Worm (Caenorhabditis elegans) whole organism, late embryonic: ENCODE measurements around the gene T23E7.2.

Experiments
- ceh-9 ChIP-seq: sonication (generic microtip); optimal IDR thresholded peaks from 2 replicates; lab custom pipeline; 2016; ENCODE audit warnings: mild to moderate bottlenecking, missing genetic modification characterization, inconsistent platforms, missing compliant biosample characterization
- dmd-4 ChIP-seq: sonication (generic microtip); optimal IDR thresholded peaks from 2 replicates; lab custom pipeline; 2016; ENCODE audit warnings: borderline replicate concordance, missing genetic modification characterization, missing compliant biosample characterization
- elt-2 ChIP-seq: sonication (generic microtip); optimal IDR thresholded peaks from 2 replicates; lab custom pipeline; 2016; ENCODE audit warnings: missing genetic modification reagents, missing genetic modification characterization, missing compliant biosample characterization
- gmeb-2 ChIP-seq: sonication (generic microtip); optimal IDR thresholded peaks from 2 replicates; lab custom pipeline; 2016; ENCODE audit warnings: missing genetic modification characterization, inconsistent platforms, missing compliant biosample characterization
- hlh-6 ChIP-seq: sonication (generic microtip); optimal IDR thresholded peaks from 2 replicates; lab custom pipeline; 2016; ENCODE audit warnings: missing genotype, missing genetic modification characterization, missing compliant biosample characterization
- hlh-8 ChIP-seq: sonication (generic microtip); optimal IDR thresholded peaks from 2 replicates; lab custom pipeline; 2016; ENCODE audit warnings: missing genotype, missing genetic modification characterization, missing compliant biosample characterization
- mec-3 ChIP-seq: sonication (generic microtip); optimal IDR thresholded peaks from 2 replicates; lab custom pipeline; 2016; ENCODE audit warnings: borderline replicate concordance, missing genetic modification characterization, missing compliant biosample characterization
- pha-4 ChIP-seq: fragments of 150-350 bp; optimal IDR thresholded peaks from 2 replicates; lab custom pipeline; 2018; ENCODE audit warnings: missing biosample characterization, missing genetic modification reagents, missing genetic modification characterization

DNA sequence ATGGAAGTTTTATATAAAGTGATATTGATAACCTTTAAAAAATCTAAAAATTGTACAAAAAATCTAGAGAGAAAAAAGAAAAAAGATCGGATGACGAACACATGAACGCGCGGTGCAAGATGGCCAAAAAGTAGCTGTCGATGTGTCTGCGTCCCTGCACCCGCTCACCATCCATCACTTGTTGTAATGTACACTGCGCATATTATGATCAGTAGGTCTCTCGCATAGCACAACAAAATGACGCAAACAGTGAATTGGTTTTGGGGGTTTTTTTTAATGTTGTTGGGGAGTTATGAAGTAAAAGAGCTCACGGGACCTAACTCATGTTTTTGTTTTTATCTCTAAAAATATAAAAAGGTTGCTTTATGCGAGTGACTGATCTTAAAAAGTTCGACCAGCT lies 39.1 kb upstream of the T23E7.2 start:
- no peak for TF ChIP-seq gmeb-2
- TF ChIP-seq dmd-4 (tag; lab: Kevin White, UChicago): no peak
- no peak for TF ChIP-seq mec-3 (tag; lab: Kevin White, UChicago)
- no peak for TF ChIP-seq ceh-9 (tag; lab: Kevin White, UChicago)
- no peak for TF ChIP-seq hlh-6 (tag; lab: Kevin White, UChicago)
- no peak for TF ChIP-seq elt-2 (tag; lab: Kevin White, UChicago)
- TF ChIP-seq pha-4: no peak
- no peak for TF ChIP-seq hlh-8 (tag; lab: Kevin White, UChicago)
